Worm (Caenorhabditis elegans): ENCODE measurements around the gene srx-7.

The srx-7 gene

ce11 chrV:556055-556454 is 3.9 kb upstream of the srx-7 start, which contains the start of gene srx-8:
srx-8 (minus strand) TSS chrV:556155.
- TF ChIP-seq tbx-2 (tag; optimal IDR thresholded peaks at IDR 0.05) (no peak), lin-15B (tag; optimal IDR thresholded peaks at IDR 0.05) (no peak), mml-1 (tag; optimal IDR thresholded peaks at IDR 0.05) (no peak), nhr-76 (tag; optimal IDR thresholded peaks at IDR 0.05) (no peak), ceh-82 (tag; optimal IDR thresholded peaks at IDR 0.05) (no peak), nhr-23 (tag; optimal IDR thresholded peaks at IDR 0.05) (no peak), ztf-11 (tag; optimal IDR thresholded peaks at IDR 0.05) (no peak), ceh-28 (tag; optimal IDR thresholded peaks at IDR 0.05) (no peak), fkh-10 (GFP tag; optimal IDR thresholded peaks at IDR 0.05) (no peak), pqm-1 (tag; optimal IDR thresholded peaks at IDR 0.05) (no peak), egl-27 (tag; optimal IDR thresholded peaks at IDR 0.05) (no peak)

DNA sequence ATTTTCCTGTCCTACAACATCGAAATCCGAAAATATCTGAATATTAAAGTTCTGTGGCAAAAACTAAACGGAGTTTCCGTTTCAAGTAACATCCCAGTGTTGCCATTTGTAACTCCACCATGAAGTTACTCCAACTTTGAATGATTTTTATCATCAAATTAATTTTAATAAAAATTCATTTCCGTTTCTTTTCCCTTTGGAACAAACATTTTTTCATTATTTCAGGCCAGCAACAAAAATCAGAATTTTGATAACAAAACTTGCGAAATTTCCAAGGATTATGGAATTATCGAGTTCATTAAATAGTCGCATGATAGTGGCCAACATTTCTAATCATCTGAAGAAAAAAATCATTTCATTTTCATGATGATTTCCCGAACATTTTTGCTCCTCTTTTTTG is 2.8 kb downstream of the srx-7 start, which contains the start of gene C14C6.2:
C14C6.2 (plus strand) TSS at position 301 of the 400 bp plus-strand sequence.
- peak; percentile 9 for TF ChIP-seq elt-2 (tag; optimal IDR thresholded peaks at IDR 0.05)
- TF ChIP-seq aly-2 (tag; optimal IDR thresholded peaks at IDR 0.05), result no peak

DNA sequence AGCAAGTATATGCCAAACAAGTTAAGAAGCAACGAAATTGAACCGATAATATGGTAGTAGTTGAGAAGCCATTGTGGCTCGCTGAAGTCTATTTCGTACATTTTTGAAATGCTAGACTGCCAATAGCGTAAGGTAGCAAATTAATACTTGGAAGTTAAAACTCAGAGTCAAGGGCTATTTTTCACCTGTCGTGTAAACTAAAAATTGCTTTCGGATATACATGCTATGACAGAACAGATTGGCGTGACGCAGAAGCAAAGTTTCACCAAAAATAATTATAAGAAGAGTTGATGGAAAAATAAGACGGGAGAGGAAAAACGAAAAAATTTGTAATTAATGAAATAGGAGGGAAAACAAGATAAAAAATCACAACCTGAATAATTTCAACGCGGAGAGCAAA is 6.0 kb downstream of the srx-7 start, which contains the start of gene sri-73:
sri-73 (minus strand) TSS at position 101 of the 400 bp plus-strand sequence.
- TF ChIP-seq fkh-2 (tag; optimal IDR thresholded peaks at IDR 0.05), result no peak
- no peak for TF ChIP-seq ceh-16 (tag; optimal IDR thresholded peaks at IDR 0.05)
- TF ChIP-seq nhr-23 (tag; optimal IDR thresholded peaks at IDR 0.05), result no peak
- no peak for TF ChIP-seq lsy-12 (tag; optimal IDR thresholded peaks at IDR 0.05)
- TF ChIP-seq elt-2 (tag; optimal IDR thresholded peaks at IDR 0.05), result no peak
- no peak for TF ChIP-seq elt-3 (tag; optimal IDR thresholded peaks at IDR 0.05)
- TF ChIP-seq nhr-28 (tag; optimal IDR thresholded peaks at IDR 0.05), result no peak
- TF ChIP-seq pha-4 (tag; optimal IDR thresholded peaks at IDR 0.05), result no peak
- no peak for TF ChIP-seq ceh-82 (tag; optimal IDR thresholded peaks at IDR 0.05)
- no peak for TF ChIP-seq nhr-77 (tag; optimal IDR thresholded peaks at IDR 0.05)
- TF ChIP-seq nhr-237 (tag; optimal IDR thresholded peaks at IDR 0.05), result no peak
- TF ChIP-seq tbx-2 (tag; optimal IDR thresholded peaks at IDR 0.05), result no peak
- TF ChIP-seq mml-1 (tag; optimal IDR thresholded peaks at IDR 0.05), result no peak
- no peak for TF ChIP-seq elt-1 (tag; optimal IDR thresholded peaks at IDR 0.05)
- TF ChIP-seq R02D3.7 (tag; optimal IDR thresholded peaks at IDR 0.05), result no peak

- TF ChIP-seq unc-62 (GFP tag; optimal IDR thresholded peaks at IDR 0.05), result no peak
- no peak for TF ChIP-seq pha-4 (tag; optimal IDR thresholded peaks at IDR 0.05)
Measured at ce11 chrV:568105-568504, 8.1 kb downstream of the srx-7 start, which contains the start of gene sri-72. sri-72 (minus strand) TSS chrV:568205.

DNA sequence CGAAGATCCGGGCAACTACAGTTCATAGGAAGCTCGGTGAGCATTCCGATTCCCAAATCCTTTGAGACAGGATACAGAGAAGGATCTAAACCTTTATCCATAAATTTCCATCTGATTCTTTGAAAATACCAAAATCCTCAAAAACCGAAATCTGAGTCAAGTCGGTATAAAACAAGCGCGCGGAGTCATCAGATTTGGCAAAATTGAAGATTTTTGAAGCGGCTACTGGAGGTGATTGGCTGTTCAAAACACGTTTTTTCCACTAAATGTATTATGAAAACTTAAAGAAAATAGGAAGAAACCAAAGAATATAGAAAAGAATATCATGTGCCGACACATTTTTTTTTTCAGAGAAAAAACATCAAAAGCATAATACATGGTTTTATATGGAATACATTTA is 14.6 kb downstream of the srx-7 start, which contains the start of gene C14C6.13:
C14C6.13 (minus strand) TSS at position 101 of the 400 bp plus-strand sequence.
- TF ChIP-seq snpc-4 (tag; optimal IDR thresholded peaks at IDR 0.05), result no peak
- TF ChIP-seq nhr-67 (tag; optimal IDR thresholded peaks at IDR 0.05), result no peak
- no peak for TF ChIP-seq ztf-11 (tag; optimal IDR thresholded peaks at IDR 0.05)
- no peak for TF ChIP-seq mdl-1 (tag; optimal IDR thresholded peaks at IDR 0.05)
- TF ChIP-seq nhr-23 (tag; optimal IDR thresholded peaks at IDR 0.05), result no peak

DNA sequence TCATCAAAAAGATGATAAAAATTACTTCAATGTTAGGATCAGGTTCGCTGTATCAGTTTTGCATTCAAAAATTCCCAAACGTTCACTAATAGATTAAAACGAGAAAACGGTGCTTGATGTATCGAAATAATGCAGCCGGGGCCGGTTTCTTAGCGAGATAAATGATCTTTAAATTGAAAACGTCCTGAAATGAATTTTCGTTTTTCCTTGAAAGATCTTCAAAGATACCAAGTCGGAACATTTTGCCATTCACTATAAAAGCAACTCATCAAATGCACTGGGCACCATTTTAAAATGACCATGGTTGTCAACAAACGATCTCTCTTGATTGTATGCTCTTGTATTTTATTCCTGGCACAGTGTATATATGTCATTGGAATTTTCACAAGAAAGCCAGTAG is 16.1 kb downstream of the srx-7 start, which contains the start of gene K06H6.5:
K06H6.5 (plus strand) TSS at position 301 of the 400 bp plus-strand sequence.
- TF ChIP-seq ama-1 (optimal IDR thresholded peaks at IDR 0.05) (no peak), ceh-82 (tag; optimal IDR thresholded peaks at IDR 0.05) (no peak), ceh-16 (tag; optimal IDR thresholded peaks at IDR 0.05) (no peak), lsy-12 (tag; optimal IDR thresholded peaks at IDR 0.05) (no peak), sea-2 (GFP tag; optimal IDR thresholded peaks at IDR 0.05) (no peak)

- no peak for TF ChIP-seq mml-1 (tag; optimal IDR thresholded peaks at IDR 0.05)
- no peak for TF ChIP-seq nhr-25 (tag; optimal IDR thresholded peaks at IDR 0.05)
- no peak for TF ChIP-seq lin-39 (tag; optimal IDR thresholded peaks at IDR 0.05)
- no peak for TF ChIP-seq unc-62 (GFP tag; optimal IDR thresholded peaks at IDR 0.05)
Measured at ce11 chrV:576918-577317, 16.9 kb downstream of the srx-7 start.
